Worm (Caenorhabditis elegans) whole organism, L2 larva: ENCODE measurements around the gene R148.8.

Source experiments
- R02D3.7 ChIP-seq: fragments of 150-350 bp; optimal IDR thresholded peaks from 2 replicates; lab custom pipeline; 2014; ENCODE audit warnings: missing biosample characterization, missing genetic modification characterization
- Y55F3AM.14 ChIP-seq: fragments of 200-800 bp; sonication (Bioruptor generic); optimal IDR thresholded peaks from 2 replicates; lab custom pipeline; 2018; ENCODE audit warnings: mild to moderate bottlenecking, missing genetic modification characterization, missing compliant biosample characterization
- ZK546.5 ChIP-seq: sonication (generic microtip); optimal IDR thresholded peaks from 2 replicates; lab custom pipeline; 2017; ENCODE audit warnings: missing biosample characterization, missing genetic modification characterization
- alr-1 ChIP-seq: fragments of 150-350 bp; optimal IDR thresholded peaks from 2 replicates; lab custom pipeline; 2014; ENCODE audit warnings: missing biosample characterization, missing genetic modification characterization
- aly-2 ChIP-seq: fragments of 150-350 bp; optimal IDR thresholded peaks from 2 replicates; lab custom pipeline; 2014; ENCODE audit warnings: missing biosample characterization, missing genetic modification characterization
- blmp-1 ChIP-seq: sonication (generic microtip); optimal IDR thresholded peaks from 2 replicates; lab custom pipeline; 2017; ENCODE audit warnings: missing genetic modification characterization, mild to moderate bottlenecking, missing compliant biosample characterization, antibody characterized with exemption, moderate library complexity; ENCODE audit not compliant: insufficient read depth
- ceh-16 ChIP-seq: fragments of 150-350 bp; optimal IDR thresholded peaks from 2 replicates; lab custom pipeline; 2014; ENCODE audit warnings: missing biosample characterization, missing genetic modification characterization
- ceh-82 ChIP-seq: fragments of 150-350 bp; optimal IDR thresholded peaks from 2 replicates; lab custom pipeline; 2014; ENCODE audit warnings: missing biosample characterization, missing genetic modification characterization
- crh-2 ChIP-seq: sonication (generic microtip); optimal IDR thresholded peaks from 2 replicates; lab custom pipeline; 2017; ENCODE audit warnings: missing biosample characterization, missing genetic modification characterization
- dmd-4 ChIP-seq: sonication (generic microtip); optimal IDR thresholded peaks from 2 replicates; lab custom pipeline; 2017; ENCODE audit warnings: missing biosample characterization, missing genetic modification characterization
- egl-27 ChIP-seq: sonication (generic microtip); optimal IDR thresholded peaks from 3 replicates; lab custom pipeline; 2017; ENCODE audit warnings: missing biosample characterization, missing genetic modification reagents, missing genetic modification characterization
- elt-3 ChIP-seq: sonication (generic microtip); optimal IDR thresholded peaks from 2 replicates; lab custom pipeline; 2017; ENCODE audit warnings: missing biosample characterization, missing genetic modification characterization
- gmeb-1 ChIP-seq: fragments of 150-350 bp; optimal IDR thresholded peaks from 2 replicates; lab custom pipeline; 2014; ENCODE audit warnings: missing biosample characterization, missing genetic modification characterization
- lin-13 ChIP-seq: fragments of 150-350 bp; optimal IDR thresholded peaks from 2 replicates; lab custom pipeline; 2014; ENCODE audit warnings: missing biosample characterization, missing genetic modification reagents, missing genetic modification characterization
- lin-39 ChIP-seq: fragments of 150-350 bp; optimal IDR thresholded peaks from 2 replicates; lab custom pipeline; 2014; ENCODE audit warnings: missing biosample characterization, missing genetic modification reagents, missing genetic modification characterization
- lsy-2 ChIP-seq, 2 experiments: fragments of 150-350 bp in 1 of 2; sonication (generic microtip) in 1 of 2; optimal IDR thresholded peaks; 2 replicates each; lab custom pipeline; 2014 to 2017; ENCODE audit warnings: missing biosample characterization in 2 of 2, missing genetic modification characterization in 2 of 2
- mbf-1 ChIP-seq: sonication (generic microtip); optimal IDR thresholded peaks from 2 replicates; lab custom pipeline; 2017; ENCODE audit warnings: missing biosample characterization, missing genetic modification characterization
- mdl-1 ChIP-seq, 2 experiments: fragments of 150-350 bp in 1 of 2; sonication (generic microtip) in 1 of 2; optimal IDR thresholded peaks; 2 replicates each; lab custom pipeline; 2017; ENCODE audit warnings: missing biosample characterization in 2 of 2, missing genetic modification characterization in 2 of 2
- nhr-10 ChIP-seq: sonication (generic microtip); optimal IDR thresholded peaks from 2 replicates; lab custom pipeline; 2017; ENCODE audit warnings: missing biosample characterization, missing genetic modification characterization
- nhr-12 ChIP-seq: fragments of 150-350 bp; optimal IDR thresholded peaks from 2 replicates; lab custom pipeline; 2014; ENCODE audit warnings: missing biosample characterization, missing genetic modification characterization
- nhr-129 ChIP-seq: fragments of 150-350 bp; optimal IDR thresholded peaks from 2 replicates; lab custom pipeline; 2014; ENCODE audit warnings: missing biosample characterization, missing genetic modification characterization
- nhr-21 ChIP-seq: fragments of 150-350 bp; optimal IDR thresholded peaks from 2 replicates; lab custom pipeline; 2014; ENCODE audit warnings: missing biosample characterization, missing genetic modification characterization
- nhr-23 ChIP-seq: fragments of 150-350 bp; optimal IDR thresholded peaks from 2 replicates; lab custom pipeline; 2014; ENCODE audit warnings: missing biosample characterization, missing genetic modification reagents, missing genetic modification characterization
- nhr-237 ChIP-seq: fragments of 150-350 bp; optimal IDR thresholded peaks from 2 replicates; lab custom pipeline; 2014; ENCODE audit warnings: missing biosample characterization, missing genetic modification characterization
- nhr-25 ChIP-seq: fragments of 150-350 bp; sonication (generic microtip); optimal IDR thresholded peaks from 3 replicates; lab custom pipeline; 2014; ENCODE audit warnings: missing biosample characterization, missing genetic modification characterization
- nhr-6 ChIP-seq: fragments of 150-350 bp; optimal IDR thresholded peaks from 2 replicates; lab custom pipeline; 2014; ENCODE audit warnings: missing biosample characterization, missing genetic modification characterization
- peb-1 ChIP-seq: fragments of 150-350 bp; optimal IDR thresholded peaks from 2 replicates; lab custom pipeline; 2014; ENCODE audit warnings: missing biosample characterization, missing genetic modification characterization
- sem-4 ChIP-seq: fragments of 150-350 bp; optimal IDR thresholded peaks from 2 replicates; lab custom pipeline; 2014; ENCODE audit warnings: missing biosample characterization, missing genetic modification reagents, missing genetic modification characterization
- sma-3 ChIP-seq: sonication (generic microtip); optimal IDR thresholded peaks from 2 replicates; lab custom pipeline; 2016; ENCODE audit warnings: missing genetic modification reagents, missing genetic modification characterization, missing compliant biosample characterization
- unc-39 ChIP-seq: fragments of 150-350 bp; optimal IDR thresholded peaks from 2 replicates; lab custom pipeline; 2014; ENCODE audit warnings: missing biosample characterization, missing genetic modification characterization
- unc-55 ChIP-seq: fragments of 150-350 bp; sonication (generic microtip); optimal IDR thresholded peaks from 3 replicates; lab custom pipeline; 2014; ENCODE audit warnings: missing biosample characterization, missing genetic modification reagents, missing genetic modification characterization
- unc-62 ChIP-seq: fragments of 150-350 bp; optimal IDR thresholded peaks from 2 replicates; lab custom pipeline; 2014; ENCODE audit warnings: missing biosample characterization, missing genetic modification reagents, missing genetic modification characterization
- zag-1 ChIP-seq: fragments of 150-350 bp; optimal IDR thresholded peaks from 2 replicates; lab custom pipeline; 2014; ENCODE audit warnings: missing biosample characterization, missing genetic modification characterization
- ztf-1 ChIP-seq: fragments of 200-800 bp; sonication (Bioruptor generic); conservative IDR thresholded peaks from 2 replicates; pipeline ENCODE4 v1.3.6; 2022; ENCODE audit warnings: missing genetic modification characterization, missing compliant biosample characterization
- ztf-11 ChIP-seq: sonication (generic microtip); optimal IDR thresholded peaks from 2 replicates; lab custom pipeline; 2017; ENCODE audit warnings: missing biosample characterization, missing genetic modification characterization
- ztf-4 ChIP-seq: fragments of 150-350 bp; optimal IDR thresholded peaks from 2 replicates; lab custom pipeline; 2014; ENCODE audit warnings: missing biosample characterization, missing genetic modification characterization

R148.8 gene

DNA sequence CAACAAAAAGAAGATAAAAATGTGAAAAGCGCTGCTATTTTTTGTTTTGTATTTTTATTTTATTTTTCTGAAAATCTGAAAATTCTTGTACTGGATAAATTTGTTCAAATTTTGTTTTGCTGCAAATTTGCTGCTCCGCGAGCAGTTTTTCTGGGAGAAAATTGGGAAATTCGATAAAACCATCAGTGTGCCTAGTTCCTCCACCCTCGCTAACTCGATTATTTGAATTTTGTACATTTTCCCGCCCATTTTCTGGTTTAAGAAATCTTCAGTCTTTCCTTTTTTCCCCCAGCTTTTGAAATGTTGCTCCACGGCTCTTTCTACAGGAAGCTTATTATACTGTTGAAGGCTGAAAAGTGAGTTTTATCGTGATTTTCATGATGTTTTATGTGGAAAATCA lies at the start of gene R148.8:
TSS of gene R148.8 (plus strand) at position 301 of the 400 bp plus-strand sequence.
- no peak for TF ChIP-seq crh-2 (tag; lab: Kevin White, UChicago)
- TF ChIP-seq nhr-25, result no peak

DNA sequence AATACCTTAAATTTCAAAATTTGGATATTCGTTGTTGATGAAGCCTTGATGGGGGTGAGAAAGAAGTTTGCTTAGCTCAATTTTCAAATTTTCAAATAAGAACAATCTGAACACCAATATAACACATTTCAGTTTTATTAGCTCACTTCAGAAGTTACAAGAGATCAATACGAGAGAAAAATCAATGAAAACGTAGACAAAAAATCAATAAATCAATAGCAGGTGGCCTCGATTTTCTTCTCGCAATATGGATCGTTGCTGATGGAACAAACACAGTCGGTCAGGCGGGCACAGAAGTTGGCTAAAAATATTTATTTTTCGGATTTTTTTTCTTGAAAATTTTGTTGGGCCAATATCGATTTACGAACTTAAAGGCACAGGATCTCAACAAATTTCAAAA lies 49.2 kb upstream of the R148.8 start:
- TF ChIP-seq nhr-10 (tag; lab: Kevin White, UChicago) (no peak), sem-4 (tag; lab: Kevin White, UChicago) (no peak), mdl-1 (tag; optimal IDR thresholded peaks at IDR 0.05; lab: Kevin White, UChicago) (no peak), zag-1 (tag; lab: Kevin White, UChicago) (no peak), mbf-1 (no peak), nhr-25 (no peak), R02D3.7 (tag; lab: Kevin White, UChicago) (no peak), lsy-2 (tag; optimal IDR thresholded peaks at IDR 0.05; lab: Kevin White, UChicago) (no peak), dmd-4 (tag; lab: Kevin White, UChicago) (no peak), crh-2 (tag; lab: Kevin White, UChicago) (no peak), lin-13 (no peak), nhr-23 (no peak), ceh-82 (tag; lab: Kevin White, UChicago) (no peak), unc-39 (tag; lab: Kevin White, UChicago) (no peak), ztf-4 (no peak), ceh-16 (tag; lab: Kevin White, UChicago) (no peak)

- no peak for TF ChIP-seq Y55F3AM.14
- TF ChIP-seq alr-1 (tag; lab: Kevin White, UChicago), result no peak
- TF ChIP-seq aly-2 (tag; lab: Kevin White, UChicago), result no peak
- no peak for TF ChIP-seq lin-39 (tag; lab: Kevin White, UChicago)
- TF ChIP-seq lsy-2 (tag; optimal IDR thresholded peaks at IDR 0.05; lab: Kevin White, UChicago), result no peak
- no peak for TF ChIP-seq unc-62 (GFP tag; lab: Kevin White, UChicago)
- no peak for TF ChIP-seq sma-3 (GFP tag; lab: Kevin White, UChicago)
- no peak for TF ChIP-seq ceh-16 (tag; lab: Kevin White, UChicago)
- no peak for TF ChIP-seq nhr-25
- TF ChIP-seq nhr-237 (tag; lab: Kevin White, UChicago), result no peak
- TF ChIP-seq elt-3 (tag; lab: Kevin White, UChicago), result no peak
- TF ChIP-seq blmp-1 (tag; lab: Kevin White, UChicago), result no peak
Observed at ce11 chrIII:3143657-3144056, 47.6 kb upstream of the R148.8 start, which contains the start of gene C44B11.4. Gene C44B11.4, minus strand, starts transcription at chrIII:3143757.

- TF ChIP-seq egl-27 (tag; lab: Kevin White, UChicago), result no peak
- TF ChIP-seq sma-3 (GFP tag; lab: Kevin White, UChicago), result no peak
- no peak for TF ChIP-seq R02D3.7 (tag; lab: Kevin White, UChicago)
- no peak for TF ChIP-seq gmeb-1 (tag; lab: Kevin White, UChicago)
- TF ChIP-seq, all 48 proteins: peak for 0
Observed at ce11 chrIII:3152848-3153247, 38.4 kb upstream of the R148.8 start, which contains the start of gene C44B11.6. Gene C44B11.6, plus strand, starts transcription at chrIII:3153148.

DNA sequence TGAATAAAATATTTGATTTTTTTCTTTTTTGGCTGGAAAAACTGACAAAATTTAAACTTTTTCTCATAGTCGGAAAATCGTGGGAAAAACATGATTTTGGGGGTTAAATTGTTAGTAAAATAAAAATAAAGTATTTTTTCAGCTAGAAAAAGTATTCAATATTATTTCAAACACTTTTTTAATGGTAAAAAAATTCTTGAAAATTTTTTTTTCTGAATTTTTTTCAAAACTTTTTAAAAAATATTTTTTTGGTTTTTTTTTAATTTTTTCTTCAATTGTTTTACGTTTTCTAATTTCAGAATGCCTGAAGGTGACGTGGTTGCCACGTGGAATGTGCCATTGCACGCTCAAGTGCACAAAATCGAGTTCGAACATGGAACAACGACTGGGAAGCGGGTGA lies 36.3 kb upstream of the R148.8 start, which contains the start of gene C44B11.1:
TSS of gene C44B11.1 (plus strand) at position 301 of the 400 bp plus-strand sequence.
- TF ChIP-seq lin-39 (tag; lab: Kevin White, UChicago), result no peak
- no peak for TF ChIP-seq sma-3 (GFP tag; lab: Kevin White, UChicago)
- TF ChIP-seq ZK546.5 (tag; lab: Kevin White, UChicago), result no peak
- TF ChIP-seq ztf-11 (tag; lab: Kevin White, UChicago), result no peak
- TF ChIP-seq egl-27 (tag; lab: Kevin White, UChicago), result no peak
- no peak for TF ChIP-seq ztf-4
- no peak for TF ChIP-seq R02D3.7 (tag; lab: Kevin White, UChicago)
- no peak for TF ChIP-seq nhr-21 (tag; lab: Kevin White, UChicago)
- no peak for TF ChIP-seq peb-1 (tag; lab: Kevin White, UChicago)
- TF ChIP-seq ztf-1, result no peak
- TF ChIP-seq nhr-6 (tag; lab: Kevin White, UChicago), result no peak
- TF ChIP-seq mdl-1 (tag; optimal IDR thresholded peaks at IDR 0.05; lab: Kevin White, UChicago), result no peak
- no peak for TF ChIP-seq lsy-2 (tag; optimal IDR thresholded peaks at IDR 0.05; lab: Kevin White, UChicago)
- no peak for TF ChIP-seq nhr-12 (tag; lab: Kevin White, UChicago)
- TF ChIP-seq alr-1 (tag; lab: Kevin White, UChicago), result no peak
- no peak for TF ChIP-seq nhr-129 (tag; lab: Kevin White, UChicago)
- no peak for TF ChIP-seq elt-3 (tag; lab: Kevin White, UChicago)
- no peak for TF ChIP-seq crh-2 (tag; lab: Kevin White, UChicago)
- TF ChIP-seq unc-55 (GFP tag; lab: Kevin White, UChicago), result no peak
- TF ChIP-seq, all 48 proteins: peak for 0
